Fruit fly (Drosophila melanogaster) whole organism, embryonic: ENCODE measurements around the gene Bmcp.
A peak's percentile ranks its signal among the peaks of the same experiment; 100 is the strongest.

Experiments
- B-H1 ChIP-seq: fragments of 200-800 bp; sonication (Bioruptor generic); IDR thresholded peaks from 3 replicates; pipeline ENCODE4 v1.3.6; 2022; ENCODE audit warnings: missing biosample characterization, missing genetic modification characterization
- CG10321 ChIP-seq: fragments of 200-800 bp; sonication (Bioruptor generic); IDR thresholded peaks from 2 replicates; pipeline ENCODE4 v1.3.6; 2022; ENCODE audit warnings: missing biosample characterization, missing genetic modification characterization
- CG10462 ChIP-seq: fragments of 200-800 bp; sonication (Bioruptor generic); optimal IDR thresholded peaks from 2 replicates; lab custom pipeline; 2016; ENCODE audit warnings: missing biosample characterization, missing genetic modification characterization
- CG13296 ChIP-seq: fragments of 200-800 bp; sonication (Bioruptor generic); optimal IDR thresholded peaks from 3 replicates; lab custom pipeline; 2018; ENCODE audit warnings: missing biosample characterization, mild to moderate bottlenecking, missing genetic modification characterization
- CG18011 ChIP-seq: fragments of 200-800 bp; sonication (Bioruptor generic); optimal IDR thresholded peaks from 2 replicates; lab custom pipeline; 2017; ENCODE audit warnings: missing biosample characterization, missing genetic modification characterization, mild to moderate bottlenecking, moderate library complexity, missing genotype
- CG31365 ChIP-seq: fragments of 200-800 bp; sonication (Bioruptor generic); optimal IDR thresholded peaks from 2 replicates; lab custom pipeline; 2018; ENCODE audit warnings: missing biosample characterization, mild to moderate bottlenecking, missing genetic modification characterization
- CG33213 ChIP-seq: fragments of 200-800 bp; sonication (Bioruptor generic); optimal IDR thresholded peaks from 3 replicates; lab custom pipeline; 2016; ENCODE audit warnings: missing biosample characterization, missing genetic modification characterization
- CG4424 ChIP-seq: fragments of 200-800 bp; sonication (Bioruptor generic); optimal IDR thresholded peaks from 3 replicates; lab custom pipeline; 2016; ENCODE audit warnings: missing biosample characterization, missing genetic modification characterization
- CG8388 ChIP-seq: fragments of 200-800 bp; sonication (Bioruptor generic); optimal IDR thresholded peaks from 2 replicates; lab custom pipeline; 2019; ENCODE audit warnings: missing biosample characterization, mild to moderate bottlenecking, missing genetic modification characterization, moderate library complexity
- CG8944 ChIP-seq: fragments of 200-800 bp; sonication (Bioruptor generic); optimal IDR thresholded peaks from 3 replicates; lab custom pipeline; 2016; ENCODE audit warnings: missing biosample characterization, missing genetic modification characterization
- HLH4C ChIP-seq: fragments of 200-800 bp; sonication (Bioruptor generic); IDR thresholded peaks from 3 replicates; pipeline ENCODE4 v1.3.6; 2022; ENCODE audit warnings: missing biosample characterization, missing genetic modification characterization; ENCODE audit not compliant: partially characterized antibody
- MBD-R2 ChIP-seq: fragments of 200-800 bp; sonication (Bioruptor generic); IDR thresholded peaks from 2 replicates; pipeline ENCODE4 v1.3.6; 2022; ENCODE audit warnings: missing biosample characterization, missing genetic modification characterization
- MTF-1 ChIP-seq: fragments of 200-800 bp; sonication (Bioruptor generic); optimal IDR thresholded peaks from 2 replicates; lab custom pipeline; 2018; ENCODE audit warnings: missing biosample characterization, mild to moderate bottlenecking, missing genetic modification characterization, borderline replicate concordance
- Med ChIP-seq: fragments of 200-800 bp; sonication (Bioruptor generic); peaks from one replicate; lab custom pipeline; 2016; ENCODE audit warnings: missing biosample characterization, missing genetic modification characterization, mild to moderate bottlenecking, inconsistent platforms, moderate library complexity
- Neu2 ChIP-seq: fragments of 200-800 bp; sonication (Bioruptor generic); optimal IDR thresholded peaks from 3 replicates; lab custom pipeline; 2016; ENCODE audit warnings: missing biosample characterization, missing genetic modification characterization, borderline replicate concordance
- Sry-β ChIP-seq: fragments of 200-800 bp; sonication (Bioruptor generic); optimal IDR thresholded peaks from 2 replicates; lab custom pipeline; 2018; ENCODE audit warnings: missing biosample characterization, mild to moderate bottlenecking, missing genetic modification characterization, moderate library complexity
- TFAM ChIP-seq: fragments of 200-800 bp; sonication (Bioruptor generic); optimal IDR thresholded peaks from 2 replicates; lab custom pipeline; 2017; ENCODE audit warnings: missing biosample characterization, missing genetic modification characterization, inconsistent platforms
- Tbp ChIP-seq: fragments of >200 bp; optimal IDR thresholded peaks from 2 replicates; lab custom pipeline; 2018; ENCODE audit warnings: missing biosample characterization, missing genetic modification characterization
- Xbp1 ChIP-seq: fragments of 200-800 bp; sonication (Bioruptor generic); optimal IDR thresholded peaks from 3 replicates; lab custom pipeline; 2016; ENCODE audit warnings: missing biosample characterization, mild to moderate bottlenecking, missing genetic modification characterization
- abd-A ChIP-seq: fragments of 200-800 bp; sonication (Bioruptor generic); optimal IDR thresholded peaks from 3 replicates; lab custom pipeline; 2019; ENCODE audit warnings: missing biosample characterization, mild to moderate bottlenecking, missing genetic modification characterization, moderate library complexity
- aop ChIP-seq: fragments of 200-800 bp; sonication (Bioruptor generic); IDR thresholded peaks from 2 replicates; pipeline ENCODE4 v1.3.6; 2022; ENCODE audit warnings: missing biosample characterization, missing genetic modification characterization
- ara ChIP-seq: fragments of 200-800 bp; sonication (Bioruptor generic); IDR thresholded peaks from 2 replicates; pipeline ENCODE4 v1.3.6; 2022; ENCODE audit warnings: missing biosample characterization, missing genetic modification characterization
- cad ChIP-seq: fragments of >200 bp; optimal IDR thresholded peaks from 2 replicates; lab custom pipeline; 2017; ENCODE audit warnings: missing biosample characterization, missing genetic modification characterization
- chif ChIP-seq, 2 experiments: fragments of 200-800 bp; sonication (Bioruptor generic); optimal IDR thresholded peaks; 3 replicates each; lab custom pipeline; 2016; ENCODE audit warnings: missing biosample characterization in 2 of 2, missing genetic modification characterization in 2 of 2
- corto ChIP-seq: fragments of 200-800 bp; sonication (Bioruptor generic); optimal IDR thresholded peaks from 2 replicates; lab custom pipeline; 2016; ENCODE audit warnings: missing biosample characterization, mild to moderate bottlenecking, missing genetic modification characterization, moderate library complexity
- dm ChIP-seq: fragments of 200-800 bp; sonication (Bioruptor generic); optimal IDR thresholded peaks from 3 replicates; lab custom pipeline; 2016; ENCODE audit warnings: missing biosample characterization, missing genetic modification characterization
- dmrt11E ChIP-seq: fragments of 200-800 bp; sonication (Bioruptor generic); optimal IDR thresholded peaks from 3 replicates; lab custom pipeline; 2018; ENCODE audit warnings: missing biosample characterization, mild to moderate bottlenecking, missing genetic modification characterization, moderate library complexity
- ems ChIP-seq: fragments of 200-800 bp; sonication (Bioruptor generic); optimal IDR thresholded peaks from 3 replicates; lab custom pipeline; 2016; ENCODE audit warnings: missing biosample characterization, missing genetic modification characterization
- esg ChIP-seq: fragments of 200-800 bp; sonication (Bioruptor generic); conservative IDR thresholded peaks from 2 replicates; pipeline ENCODE4 v1.3.6; 2022; ENCODE audit warnings: missing biosample characterization, missing genetic modification characterization
- ewg ChIP-seq: fragments of 200-800 bp; sonication (Bioruptor generic); optimal IDR thresholded peaks from 3 replicates; lab custom pipeline; 2017; ENCODE audit warnings: mild to moderate bottlenecking, missing biosample characterization, missing genetic modification reagents, missing genetic modification characterization
- hkb ChIP-seq, 2 experiments: fragments of 200-800 bp in 1 of 2; fragments of >200 bp in 1 of 2; sonication (Bioruptor generic) in 1 of 2; IDR thresholded peaks in 1 of 2; optimal IDR thresholded peaks in 1 of 2; 2 replicates each; pipeline versions ENCODE4 v1.3.6 to Lab custom; 2017 to 2022; ENCODE audit warnings: missing biosample characterization in 1 of 2, missing genetic modification characterization in 1 of 2
- jigr1 ChIP-seq: fragments of 200-800 bp; sonication (Bioruptor generic); IDR thresholded peaks from 3 replicates; pipeline ENCODE4 v1.3.6; 2022; ENCODE audit warnings: missing biosample characterization, missing genetic modification characterization
- kah ChIP-seq: fragments of 200-800 bp; sonication (Bioruptor generic); optimal IDR thresholded peaks from 2 replicates; lab custom pipeline; 2018; ENCODE audit warnings: missing biosample characterization, mild to moderate bottlenecking, missing genetic modification characterization
- knrl ChIP-seq: fragments of 200-800 bp; sonication (Bioruptor generic); IDR thresholded peaks from 3 replicates; pipeline ENCODE4 v1.3.6; 2022; ENCODE audit warnings: missing biosample characterization, missing genetic modification characterization; ENCODE audit not compliant: partially characterized antibody
- lmd ChIP-seq: fragments of 200-800 bp; sonication (Bioruptor generic); IDR thresholded peaks from 2 replicates; pipeline ENCODE4 v1.3.6; 2022; ENCODE audit warnings: missing biosample characterization, missing genetic modification characterization
- nerfin-1 ChIP-seq: fragments of 200-800 bp; sonication (Bioruptor generic); optimal IDR thresholded peaks from 3 replicates; lab custom pipeline; 2019; ENCODE audit warnings: missing biosample characterization, mild to moderate bottlenecking, missing genetic modification characterization, moderate library complexity
- sens ChIP-seq: fragments of 200-800 bp; sonication (Bioruptor generic); peaks from one replicate; lab custom pipeline; 2016; ENCODE audit warnings: missing biosample characterization, missing genetic modification characterization
- sug ChIP-seq: fragments of 200-800 bp; optimal IDR thresholded peaks from 2 replicates; lab custom pipeline; 2019; ENCODE audit warnings: missing biosample characterization, mild to moderate bottlenecking, missing genetic modification characterization, moderate library complexity
- tin ChIP-seq: fragments of 200-800 bp; sonication (Bioruptor generic); optimal IDR thresholded peaks from 3 replicates; lab custom pipeline; 2016; ENCODE audit warnings: missing biosample characterization, missing genetic modification characterization
- trem ChIP-seq: fragments of 200-800 bp; optimal IDR thresholded peaks from 3 replicates; lab custom pipeline; 2019; ENCODE audit warnings: missing biosample characterization, mild to moderate bottlenecking, missing genetic modification characterization, moderate library complexity
- unc-4 ChIP-seq: fragments of 200-800 bp; sonication (Bioruptor generic); IDR thresholded peaks from 2 replicates; pipeline ENCODE4 v1.3.6; 2022; ENCODE audit warnings: missing biosample characterization, missing genetic modification characterization; ENCODE audit not compliant: partially characterized antibody
- unpg ChIP-seq: fragments of 200-800 bp; sonication (Bioruptor generic); optimal IDR thresholded peaks from 3 replicates; lab custom pipeline; 2018; ENCODE audit warnings: missing biosample characterization, mild to moderate bottlenecking, missing genetic modification characterization, moderate library complexity
- vnd ChIP-seq: fragments of 200-800 bp; sonication (Bioruptor generic); IDR thresholded peaks from 3 replicates; pipeline ENCODE4 v1.3.6; 2022; ENCODE audit warnings: missing biosample characterization, missing genetic modification characterization; ENCODE audit not compliant: partially characterized antibody

Gene Bmcp

DNA sequence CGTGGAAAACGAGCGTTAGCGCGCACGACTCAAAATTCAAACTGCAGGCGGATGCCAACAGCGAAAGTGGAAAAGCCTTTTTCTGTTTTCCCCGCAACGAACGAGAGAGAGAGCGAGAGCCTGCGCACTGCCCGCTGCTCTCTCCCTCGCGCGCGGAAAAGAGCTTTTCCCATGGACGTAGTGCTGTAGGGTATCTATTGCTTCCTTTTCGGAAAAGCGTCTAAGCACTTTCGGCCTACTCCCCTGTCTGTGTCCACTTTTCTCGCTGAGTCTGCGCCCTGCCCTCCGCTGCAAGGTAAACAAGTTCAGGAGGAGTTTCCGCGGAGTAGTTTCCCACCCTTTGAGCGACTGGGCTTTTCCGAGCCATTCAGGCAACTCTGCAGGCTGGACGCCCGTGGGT, 40.4 kb upstream of the Bmcp start, which contains the start of gene CG32085 (continued):
- TF ChIP-seq ara (GFP tag; lab: Robert Waterston, UW) (0 out of 2 replicates have a peak, but pooled peaks have one; percentile 30), CG31365 (tag; lab: Kevin White, UChicago) (peak; percentile 63), CG13296 (GFP tag; lab: Kevin White, UChicago) (peak; percentile 61), unc-4 (GFP tag; lab: Robert Waterston, UW) (no peak), hkb (optimal IDR thresholded peaks at IDR 0.05; lab: Kevin White, UChicago) (no peak), hkb (GFP tag; IDR thresholded peaks at IDR 0.05; lab: Robert Waterston, UW) (peak; percentile 58), B-H1 (peak; percentile 49; the same call in 2 of the 3 replicates), CG4424 (GFP tag; lab: Kevin White, UChicago) (peak; percentile 51), CG8944 (GFP tag; lab: Kevin White, UChicago) (peak; percentile 61), Med (GFP tag; lab: Kevin White, UChicago) (peak; percentile 95), trem (tag; lab: Kevin White, UChicago) (no peak), TFAM (GFP tag; lab: Kevin White, UChicago) (no peak), vnd (GFP tag; lab: Robert Waterston, UW) (no peak), ewg (GFP tag; lab: Kevin White, UChicago) (peak; percentile 99), chif (GFP tag; optimal IDR thresholded peaks at IDR 0.05; lab: Kevin White, UChicago) (peak in 1 of 2 experiments; percentile 17), nerfin-1 (tag; lab: Kevin White, UChicago) (peak; percentile 25), CG18011 (GFP tag; lab: Kevin White, UChicago) (peak; percentile 51), Xbp1 (GFP tag; lab: Kevin White, UChicago) (peak; percentile 61), CG10321 (GFP tag; lab: Robert Waterston, UW) (no peak), CG33213 (GFP tag; lab: Kevin White, UChicago) (no peak), Neu2 (GFP tag; lab: Kevin White, UChicago) (no peak), aop (GFP tag; lab: Robert Waterston, UW) (no peak), unpg (GFP tag; lab: Kevin White, UChicago) (peak; percentile 35), sens (GFP tag; lab: Kevin White, UChicago) (peak; percentile 83), tin (GFP tag; lab: Kevin White, UChicago) (peak; percentile 71), kah (GFP tag; lab: Kevin White, UChicago) (no peak), CG10462 (GFP tag; lab: Kevin White, UChicago) (no peak), cad (GFP tag; lab: Kevin White, UChicago) (no peak), jigr1 (GFP tag; lab: Robert Waterston, UW) (no peak), MBD-R2 (GFP tag; lab: Robert Waterston, UW) (peak; percentile 53; the same call in 1 of the 2 replicates), corto (GFP tag; lab: Kevin White, UChicago) (no peak), ems (GFP tag; lab: Kevin White, UChicago) (peak; percentile 74), HLH4C (GFP tag; lab: Robert Waterston, UW) (no peak), knrl (GFP tag; lab: Robert Waterston, UW) (no peak), sug (tag; lab: Kevin White, UChicago) (peak; percentile 5), CG8388 (GFP tag; lab: Kevin White, UChicago) (no peak), MTF-1 (GFP tag; lab: Kevin White, UChicago) (no peak), dm (GFP tag; lab: Kevin White, UChicago) (peak; percentile 4), Sry-β (GFP tag; lab: Kevin White, UChicago) (no peak), esg (GFP tag; lab: Robert Waterston, UW) (no peak), Tbp (GFP tag; lab: Kevin White, UChicago) (no peak), abd-A (tag; lab: Kevin White, UChicago) (no peak), lmd (GFP tag; lab: Robert Waterston, UW) (peak; percentile 72; the same call in 1 of the 2 replicates), dmrt11E (tag; lab: Kevin White, UChicago) (no peak)
